Fruit fly (Drosophila melanogaster) whole organism, embryonic: Measurements from ENCODE around the gene CG8289.
A peak's percentile ranks its signal among the peaks of the same experiment; 100 is the strongest.

ENCODE experiments used
- Antp ChIP-seq: fragments of 200-800 bp; sonication (Bioruptor generic); optimal IDR thresholded peaks from 3 replicates; lab custom pipeline; 2016; ENCODE audit warnings: missing biosample characterization, missing genetic modification characterization
- BtbVII ChIP-seq: fragments of 200-800 bp; sonication (Bioruptor generic); optimal IDR thresholded peaks from 3 replicates; lab custom pipeline; 2017; ENCODE audit warnings: missing biosample characterization, mild to moderate bottlenecking, missing genetic modification characterization
- CG10959 ChIP-seq: fragments of 200-800 bp; sonication (Bioruptor generic); IDR thresholded peaks from 2 replicates; pipeline ENCODE4 v1.3.6; 2022; ENCODE audit warnings: missing biosample characterization, missing genetic modification characterization
- CG11723 ChIP-seq: fragments of 200-800 bp; sonication (Bioruptor generic); optimal IDR thresholded peaks from 2 replicates; lab custom pipeline; 2017; ENCODE audit warnings: missing biosample characterization, mild to moderate bottlenecking, missing genetic modification characterization
- CG12942 ChIP-seq: fragments of 200-800 bp; sonication (Bioruptor generic); optimal IDR thresholded peaks from 3 replicates; lab custom pipeline; 2016; ENCODE audit warnings: missing biosample characterization, missing genetic modification characterization
- CG13296 ChIP-seq: fragments of 200-800 bp; sonication (Bioruptor generic); optimal IDR thresholded peaks from 3 replicates; lab custom pipeline; 2018; ENCODE audit warnings: missing biosample characterization, mild to moderate bottlenecking, missing genetic modification characterization
- CG13624 ChIP-seq: fragments of 200-800 bp; sonication (Bioruptor generic); optimal IDR thresholded peaks from 2 replicates; lab custom pipeline; 2016; ENCODE audit warnings: missing biosample characterization, missing genetic modification characterization
- CG16863 ChIP-seq: fragments of 200-800 bp; sonication (Bioruptor generic); optimal IDR thresholded peaks from 3 replicates; lab custom pipeline; 2016; ENCODE audit warnings: missing biosample characterization, missing genetic modification characterization
- CG17612 ChIP-seq: fragments of 200-800 bp; sonication (Bioruptor generic); IDR thresholded peaks from 2 replicates; pipeline ENCODE4 v1.3.6; 2022; ENCODE audit warnings: missing biosample characterization, missing genetic modification characterization
- CG18619 ChIP-seq: fragments of 200-800 bp; sonication (Bioruptor generic); optimal IDR thresholded peaks from 3 replicates; lab custom pipeline; 2017; ENCODE audit warnings: missing biosample characterization, mild to moderate bottlenecking, missing genetic modification characterization
- CG2889 ChIP-seq: fragments of 200-800 bp; sonication (Bioruptor generic); IDR thresholded peaks from 3 replicates; pipeline ENCODE4 v1.3.6; 2022; ENCODE audit warnings: missing biosample characterization, missing genetic modification characterization
- CG34224 ChIP-seq: fragments of 200-800 bp; sonication (Bioruptor generic); IDR thresholded peaks from 3 replicates; pipeline ENCODE4 v1.3.6; 2022; ENCODE audit warnings: missing biosample characterization, missing genetic modification characterization; ENCODE audit not compliant: partially characterized antibody
- CG34422 ChIP-seq: fragments of 200-800 bp; sonication (Bioruptor generic); IDR thresholded peaks from 3 replicates; pipeline ENCODE4 v1.3.6; 2022; ENCODE audit warnings: missing biosample characterization, missing genetic modification characterization
- CG4282 ChIP-seq: fragments of 200-800 bp; sonication (Bioruptor generic); optimal IDR thresholded peaks from 2 replicates; lab custom pipeline; 2016; ENCODE audit warnings: missing biosample characterization, missing genetic modification characterization
- CG8089 ChIP-seq: fragments of 200-800 bp; sonication (Bioruptor generic); optimal IDR thresholded peaks from 3 replicates; lab custom pipeline; 2016; ENCODE audit warnings: missing biosample characterization, missing genetic modification characterization
- CG8765 ChIP-seq: fragments of 200-800 bp; sonication (Bioruptor generic); IDR thresholded peaks from 2 replicates; pipeline ENCODE4 v1.3.6; 2022; ENCODE audit warnings: missing biosample characterization, missing genetic modification characterization
- CG9797 ChIP-seq: fragments of 200-800 bp; sonication (Bioruptor generic); optimal IDR thresholded peaks from 3 replicates; lab custom pipeline; 2018; ENCODE audit warnings: missing biosample characterization, mild to moderate bottlenecking, missing genetic modification characterization
- Deaf1 ChIP-seq: fragments of 200-800 bp; optimal IDR thresholded peaks from 3 replicates; lab custom pipeline; 2019; ENCODE audit warnings: missing biosample characterization, mild to moderate bottlenecking, missing genetic modification characterization, moderate library complexity
- Dfd ChIP-seq, 2 experiments: fragments of >200 bp; optimal IDR thresholded peaks; 2 replicates each; lab custom pipeline; 2017; ENCODE audit warnings: missing biosample characterization in 2 of 2, missing genetic modification characterization in 2 of 2
- Dip3 ChIP-seq: fragments of 200-800 bp; sonication (Bioruptor generic); optimal IDR thresholded peaks from 3 replicates; lab custom pipeline; 2016; ENCODE audit warnings: missing biosample characterization, missing genetic modification characterization
- HLH4C ChIP-seq: fragments of 200-800 bp; sonication (Bioruptor generic); IDR thresholded peaks from 3 replicates; pipeline ENCODE4 v1.3.6; 2022; ENCODE audit warnings: missing biosample characterization, missing genetic modification characterization; ENCODE audit not compliant: partially characterized antibody
- HLH54F ChIP-seq: fragments of 200-800 bp; sonication (Bioruptor generic); optimal IDR thresholded peaks from 3 replicates; lab custom pipeline; 2016; ENCODE audit warnings: missing biosample characterization, missing genetic modification characterization
- Hmr ChIP-seq: fragments of 200-800 bp; sonication (Bioruptor generic); optimal IDR thresholded peaks from 3 replicates; lab custom pipeline; 2017; ENCODE audit warnings: mild to moderate bottlenecking, missing biosample characterization, missing genetic modification reagents, missing genetic modification characterization
- Hmx ChIP-seq: fragments of 200-800 bp; sonication (Bioruptor generic); optimal IDR thresholded peaks from 2 replicates; lab custom pipeline; 2016; ENCODE audit warnings: missing biosample characterization, missing genetic modification characterization
- Hr51 ChIP-seq, 2 experiments: fragments of 200-800 bp; sonication (Bioruptor generic); optimal IDR thresholded peaks; 2 replicates in 1 of 2; 3 replicates in 1 of 2; lab custom pipeline; 2016 to 2018; ENCODE audit warnings: missing biosample characterization in 2 of 2, missing genetic modification characterization in 2 of 2, mild to moderate bottlenecking in 1 of 2, moderate library complexity in 1 of 2
- MESR4 ChIP-seq: fragments of 200-800 bp; sonication (Bioruptor generic); optimal IDR thresholded peaks from 2 replicates; lab custom pipeline; 2018; ENCODE audit warnings: missing biosample characterization, mild to moderate bottlenecking, missing genetic modification characterization, moderate library complexity
- Side ChIP-seq: fragments of 200-800 bp; sonication (Bioruptor generic); optimal IDR thresholded peaks from 2 replicates; lab custom pipeline; 2016; ENCODE audit warnings: missing biosample characterization, missing genetic modification characterization
- Sox100B ChIP-seq: fragments of 200-800 bp; sonication (Bioruptor generic); optimal IDR thresholded peaks from 3 replicates; lab custom pipeline; 2018; ENCODE audit warnings: missing biosample characterization, mild to moderate bottlenecking, missing genetic modification characterization
- Spps ChIP-seq: fragments of 200-800 bp; sonication (Bioruptor generic); optimal IDR thresholded peaks from 2 replicates; lab custom pipeline; 2018; ENCODE audit warnings: missing biosample characterization, mild to moderate bottlenecking, missing genetic modification characterization
- Sry-δ ChIP-seq: fragments of 200-800 bp; sonication (Bioruptor generic); optimal IDR thresholded peaks from 2 replicates; lab custom pipeline; 2016; ENCODE audit warnings: missing biosample characterization, missing genetic modification characterization
- Trl ChIP-seq, 3 experiments: fragments of >200 bp in 2 of 3; fragments of 200-800 bp in 1 of 3; sonication (Bioruptor generic) in 1 of 3; optimal IDR thresholded peaks; 2 replicates in 1 of 3; 3 replicates in 2 of 3; lab custom pipeline; 2016 to 2017; ENCODE audit warnings: missing biosample characterization in 1 of 3, missing genetic modification characterization in 1 of 3
- Vsx1 ChIP-seq: fragments of 200-800 bp; sonication (Bioruptor generic); optimal IDR thresholded peaks from 2 replicates; lab custom pipeline; 2017; ENCODE audit warnings: missing biosample characterization, mild to moderate bottlenecking, missing genetic modification characterization, missing genetic modification reagents
- aop ChIP-seq: fragments of 200-800 bp; sonication (Bioruptor generic); IDR thresholded peaks from 2 replicates; pipeline ENCODE4 v1.3.6; 2022; ENCODE audit warnings: missing biosample characterization, missing genetic modification characterization
- bcd ChIP-seq: fragments of 200-800 bp; sonication (Bioruptor generic); optimal IDR thresholded peaks from 2 replicates; lab custom pipeline; 2017; ENCODE audit warnings: missing biosample characterization, mild to moderate bottlenecking, missing genetic modification characterization
- dmrt99B ChIP-seq: fragments of 200-800 bp; sonication (Bioruptor generic); optimal IDR thresholded peaks from 2 replicates; lab custom pipeline; 2018; ENCODE audit warnings: missing biosample characterization, mild to moderate bottlenecking, missing genetic modification characterization, moderate library complexity
- gce ChIP-seq: fragments of 200-800 bp; sonication (Bioruptor generic); IDR thresholded peaks from 3 replicates; pipeline ENCODE4 v1.3.6; 2022; ENCODE audit warnings: missing biosample characterization, missing genetic modification characterization
- gcm ChIP-seq: fragments of 200-800 bp; sonication (Bioruptor generic); optimal IDR thresholded peaks from 2 replicates; lab custom pipeline; 2019; ENCODE audit warnings: missing biosample characterization, mild to moderate bottlenecking, missing genetic modification characterization, moderate library complexity
- her ChIP-seq: fragments of 200-800 bp; sonication (Bioruptor generic); optimal IDR thresholded peaks from 2 replicates; lab custom pipeline; 2016; ENCODE audit warnings: missing biosample characterization, missing genetic modification characterization
- ind ChIP-seq: fragments of 200-800 bp; sonication (Bioruptor generic); optimal IDR thresholded peaks from 3 replicates; lab custom pipeline; 2016; ENCODE audit warnings: missing biosample characterization, missing genetic modification characterization
- jing ChIP-seq: fragments of 200-800 bp; sonication (Bioruptor generic); optimal IDR thresholded peaks from 2 replicates; lab custom pipeline; 2018; ENCODE audit warnings: missing biosample characterization, mild to moderate bottlenecking, missing genetic modification characterization
- oc ChIP-seq: fragments of 200-800 bp; sonication (Bioruptor generic); optimal IDR thresholded peaks from 2 replicates; lab custom pipeline; 2018; ENCODE audit warnings: missing biosample characterization, mild to moderate bottlenecking, missing genetic modification characterization, moderate library complexity
- pho ChIP-seq: fragments of 200-800 bp; sonication (Bioruptor generic); optimal IDR thresholded peaks from 2 replicates; lab custom pipeline; 2016; ENCODE audit warnings: missing biosample characterization, missing genetic modification characterization
- pita ChIP-seq: fragments of 200-800 bp; sonication (Bioruptor generic); optimal IDR thresholded peaks from 2 replicates; lab custom pipeline; 2017; ENCODE audit warnings: missing biosample characterization, mild to moderate bottlenecking, missing genetic modification characterization
- sima ChIP-seq: fragments of 200-800 bp; sonication (Bioruptor generic); optimal IDR thresholded peaks from 2 replicates; lab custom pipeline; 2016; ENCODE audit warnings: missing biosample characterization, missing genetic modification characterization
- slp2 ChIP-seq: fragments of 200-800 bp; sonication (Bioruptor generic); optimal IDR thresholded peaks from 2 replicates; lab custom pipeline; 2016; ENCODE audit warnings: missing biosample characterization, missing genetic modification characterization
- ssp ChIP-seq: fragments of 200-800 bp; sonication (Bioruptor generic); IDR thresholded peaks from 2 replicates; pipeline ENCODE4 v1.3.6; 2022; ENCODE audit warnings: missing biosample characterization, missing genetic modification characterization
- stwl ChIP-seq: fragments of 200-800 bp; sonication (Bioruptor generic); optimal IDR thresholded peaks from 3 replicates; lab custom pipeline; 2018; ENCODE audit warnings: missing biosample characterization, mild to moderate bottlenecking, missing genetic modification characterization, moderate library complexity
- sug ChIP-seq: fragments of 200-800 bp; optimal IDR thresholded peaks from 2 replicates; lab custom pipeline; 2019; ENCODE audit warnings: missing biosample characterization, mild to moderate bottlenecking, missing genetic modification characterization, moderate library complexity
- tio ChIP-seq: fragments of 200-800 bp; sonication (Bioruptor generic); optimal IDR thresholded peaks from 2 replicates; lab custom pipeline; 2017; ENCODE audit warnings: missing biosample characterization, missing genetic modification characterization, inconsistent platforms
- tna ChIP-seq: fragments of 200-800 bp; sonication (Bioruptor generic); IDR thresholded peaks from 2 replicates; pipeline ENCODE4 v1.3.6; 2022; ENCODE audit warnings: missing biosample characterization, missing genetic modification characterization; ENCODE audit not compliant: partially characterized antibody
- vvl ChIP-seq: fragments of 200-800 bp; sonication (Bioruptor generic); IDR thresholded peaks from 2 replicates; pipeline ENCODE4 v1.3.6; 2022; ENCODE audit warnings: missing biosample characterization, missing genetic modification characterization
- zf30C ChIP-seq: fragments of 200-800 bp; sonication (Bioruptor generic); optimal IDR thresholded peaks from 3 replicates; lab custom pipeline; 2018; ENCODE audit warnings: missing biosample characterization, mild to moderate bottlenecking, missing genetic modification characterization

The CG8289 gene

dm6 chrX:17625833-17626232 is 10.0 kb downstream of the CG8289 start (continued):
- TF ChIP-seq Trl (optimal IDR thresholded peaks at IDR 0.05; lab: Kevin White, UChicago) (no peak), Trl (GFP tag; optimal IDR thresholded peaks at IDR 0.05; lab: Kevin White, UChicago) (no peak), Spps (tag; lab: Kevin White, UChicago) (no peak), jing (GFP tag; lab: Kevin White, UChicago) (no peak), tna (no peak), Antp (GFP tag; lab: Kevin White, UChicago) (no peak), sima (GFP tag; lab: Kevin White, UChicago) (no peak), CG13296 (GFP tag; lab: Kevin White, UChicago) (peak; percentile 11), sug (tag; lab: Kevin White, UChicago) (peak; percentile 32), CG16863 (GFP tag; lab: Kevin White, UChicago) (no peak), CG12942 (no peak), CG8089 (no peak), MESR4 (GFP tag; lab: Kevin White, UChicago) (no peak), CG18619 (no peak), pho (GFP tag; lab: Kevin White, UChicago) (no peak), gcm (GFP tag; lab: Kevin White, UChicago) (peak; percentile 12), CG8765 (GFP tag; lab: Robert Waterston, UW) (no peak), Side (GFP tag; lab: Kevin White, UChicago) (no peak), CG10959 (GFP tag; lab: Robert Waterston, UW) (no peak), oc (no peak), aop (no peak), pita (GFP tag; lab: Kevin White, UChicago) (no peak), ssp (GFP tag; lab: Robert Waterston, UW) (no peak), HLH4C (GFP tag; lab: Robert Waterston, UW) (no peak), CG34422 (GFP tag; lab: Robert Waterston, UW) (no peak), Hr51 (GFP tag; optimal IDR thresholded peaks at IDR 0.05; lab: Kevin White, UChicago) (peak in 1 of 2 experiments; percentile 23), zf30C (GFP tag; lab: Kevin White, UChicago) (no peak), Hmx (no peak), Dfd (GFP tag; optimal IDR thresholded peaks at IDR 0.05; lab: Kevin White, UChicago) (no peak), vvl (GFP tag; lab: Robert Waterston, UW) (no peak), CG11723 (GFP tag; lab: Kevin White, UChicago) (no peak), CG4282 (GFP tag; lab: Kevin White, UChicago) (no peak), Sox100B (GFP tag; lab: Kevin White, UChicago) (no peak), gce (GFP tag; lab: Robert Waterston, UW) (no peak), CG9797 (no peak), CG13624 (GFP tag; lab: Kevin White, UChicago) (no peak), CG34224 (no peak), slp2 (GFP tag; lab: Kevin White, UChicago) (no peak), stwl (no peak), her (GFP tag; lab: Kevin White, UChicago) (no peak), tio (GFP tag; lab: Kevin White, UChicago) (no peak), CG17612 (GFP tag; lab: Robert Waterston, UW) (no peak), Hmr (GFP tag; lab: Kevin White, UChicago) (no peak), bcd (GFP tag; lab: Kevin White, UChicago) (no peak), BtbVII (GFP tag; lab: Kevin White, UChicago) (no peak), Deaf1 (tag; lab: Kevin White, UChicago) (no peak), HLH54F (no peak), dmrt99B (no peak), ind (GFP tag; lab: Kevin White, UChicago) (no peak), CG2889 (no peak), Sry-δ (GFP tag; lab: Kevin White, UChicago) (no peak), Dip3 (GFP tag; lab: Kevin White, UChicago) (no peak), Vsx1 (GFP tag; lab: Kevin White, UChicago) (no peak)
